Fruit fly (Drosophila melanogaster) whole organism, embryonic: ENCODE data around the gene gce.

Experiments
- CG10209 ChIP-seq: fragments of 200-800 bp; sonication (Bioruptor generic); optimal IDR thresholded peaks from 3 replicates; lab custom pipeline; 2017; ENCODE audit warnings: missing biosample characterization, mild to moderate bottlenecking, missing genetic modification characterization, missing genetic modification reagents
- CG10274 ChIP-seq: fragments of 200-800 bp; sonication (Bioruptor generic); optimal IDR thresholded peaks from 3 replicates; lab custom pipeline; 2017; ENCODE audit warnings: missing biosample characterization, mild to moderate bottlenecking, missing genetic modification characterization
- CG16815 ChIP-seq: fragments of 200-800 bp; sonication (Bioruptor generic); optimal IDR thresholded peaks from 3 replicates; lab custom pipeline; 2017; ENCODE audit warnings: missing biosample characterization, mild to moderate bottlenecking, missing genetic modification characterization
- CG6254 ChIP-seq: fragments of 200-800 bp; sonication (Bioruptor generic); optimal IDR thresholded peaks from 3 replicates; lab custom pipeline; 2017; ENCODE audit warnings: mild to moderate bottlenecking, missing biosample characterization, missing genetic modification reagents, missing genetic modification characterization
- CG7839 ChIP-seq: fragments of 200-800 bp; sonication (Bioruptor generic); optimal IDR thresholded peaks from 3 replicates; lab custom pipeline; 2018; ENCODE audit warnings: missing biosample characterization, mild to moderate bottlenecking, missing genetic modification characterization, moderate library complexity
- CG9932 ChIP-seq: fragments of 200-800 bp; sonication (Bioruptor generic); IDR thresholded peaks from 2 replicates; pipeline ENCODE4 v1.3.6; 2022; ENCODE audit warnings: missing biosample characterization, missing genetic modification characterization
- aop ChIP-seq: fragments of 200-800 bp; sonication (Bioruptor generic); IDR thresholded peaks from 2 replicates; pipeline ENCODE4 v1.3.6; 2022; ENCODE audit warnings: missing biosample characterization, missing genetic modification characterization
- dmrt11E ChIP-seq: fragments of 200-800 bp; sonication (Bioruptor generic); optimal IDR thresholded peaks from 3 replicates; lab custom pipeline; 2018; ENCODE audit warnings: missing biosample characterization, mild to moderate bottlenecking, missing genetic modification characterization, moderate library complexity
- sug ChIP-seq: fragments of 200-800 bp; optimal IDR thresholded peaks from 2 replicates; lab custom pipeline; 2019; ENCODE audit warnings: missing biosample characterization, mild to moderate bottlenecking, missing genetic modification characterization, moderate library complexity
- wdn ChIP-seq: fragments of 200-800 bp; sonication (Bioruptor generic); IDR thresholded peaks from 2 replicates; pipeline ENCODE4 v1.3.6; 2022; ENCODE audit warnings: missing biosample characterization, missing genetic modification characterization
- zen2 ChIP-seq: fragments of 200-800 bp; sonication (Bioruptor generic); IDR thresholded peaks from 3 replicates; pipeline ENCODE4 v1.3.6; 2022; ENCODE audit warnings: missing biosample characterization, missing genetic modification characterization; ENCODE audit not compliant: partially characterized antibody

- TF ChIP-seq zen2 (GFP tag; lab: Robert Waterston, UW) (no peak), CG16815 (no peak), CG10209 (GFP tag; lab: Kevin White, UChicago) (no peak), dmrt11E (no peak), CG9932 (GFP tag; lab: Robert Waterston, UW) (no peak), aop (GFP tag; lab: Robert Waterston, UW) (no peak), sug (tag; lab: Kevin White, UChicago) (no peak), CG7839 (tag; lab: Kevin White, UChicago) (no peak), CG6254 (GFP tag; lab: Kevin White, UChicago) (no peak), wdn (GFP tag; lab: Robert Waterston, UW) (no peak), CG10274 (GFP tag; lab: Kevin White, UChicago) (no peak)
Measured at dm6 chrX:15320973-15321372, 23.4 kb downstream of the gce start.
